Fruit fly (Drosophila melanogaster): ENCODE data around the gene CG2100.

CG2100 gene

dm6 chr3R:5736305-5736869 is at the start of gene CG2100, which contains the start of gene CG1236 (continued):
- TF ChIP-seq Stat92E (GFP tag; optimal IDR thresholded peaks at IDR 0.05) (peak in 1 of 3 experiments; percentile 54), CG6272 (GFP tag; IDR thresholded peaks at IDR 0.05) (peak; percentile 66), CG13775 (GFP tag; optimal IDR thresholded peaks at IDR 0.05) (peak; percentile 94), CG10654 (GFP tag; optimal IDR thresholded peaks at IDR 0.05) (peak; percentile 81), Spps (tag; optimal IDR thresholded peaks at IDR 0.05) (peak; percentile 76), sug (tag; optimal IDR thresholded peaks at IDR 0.05) (peak; percentile 68), ttk (GFP tag; IDR thresholded peaks at IDR 0.05) (peak; percentile 77), CG8359 (GFP tag; optimal IDR thresholded peaks at IDR 0.05; ENCODE audit: borderline replicate concordance) (peak; percentile 63), CG16813 (GFP tag; IDR thresholded peaks at IDR 0.05; ENCODE audit: partially characterized antibody) (no peak), CG9727 (GFP tag; optimal IDR thresholded peaks at IDR 0.05) (peak; percentile 94), tgo (GFP tag; IDR thresholded peaks at IDR 0.05) (peak; percentile 82), CoRest (tag; optimal IDR thresholded peaks at IDR 0.05) (peak; percentile 93), CG10366 (GFP tag; IDR thresholded peaks at IDR 0.05) (peak; percentile 75), fd3F (GFP tag; optimal IDR thresholded peaks at IDR 0.05) (peak; percentile 82), hkb (optimal IDR thresholded peaks at IDR 0.05) (no peak), hkb (GFP tag; IDR thresholded peaks at IDR 0.05) (no peak; the same call in 1 of the 2 replicates), CG13287 (GFP tag; IDR thresholded peaks at IDR 0.05; ENCODE audit: partially characterized antibody) (no peak), cato (GFP tag; optimal IDR thresholded peaks at IDR 0.05; ENCODE audit: borderline replicate concordance) (peak; percentile 62), hbn (GFP tag; IDR thresholded peaks at IDR 0.05; ENCODE audit: partially characterized antibody) (no peak), NFAT (GFP tag; IDR thresholded peaks at IDR 0.05) (peak; percentile 66), CG12219 (GFP tag; optimal IDR thresholded peaks at IDR 0.05) (peak; percentile 50), CG9215 (GFP tag; IDR thresholded peaks at IDR 0.05) (peak; percentile 64), Hsf (GFP tag; optimal IDR thresholded peaks at IDR 0.05) (peak; percentile 60), sr (GFP tag; IDR thresholded peaks at IDR 0.05) (no peak; the same call in 2 of the 3 replicates), pita (GFP tag; optimal IDR thresholded peaks at IDR 0.05) (no peak), CG15011 (GFP tag; optimal IDR thresholded peaks at IDR 0.05) (no peak), ash1 (GFP tag; optimal IDR thresholded peaks at IDR 0.05) (no peak), Dfd (GFP tag; optimal IDR thresholded peaks at IDR 0.05) (no peak), CG17385 (GFP tag; optimal IDR thresholded peaks at IDR 0.05) (peak; percentile 83), CG7271 (tag; optimal IDR thresholded peaks at IDR 0.05) (peak; percentile 13), ems (GFP tag; optimal IDR thresholded peaks at IDR 0.05) (peak; percentile 59), ssp (GFP tag; IDR thresholded peaks at IDR 0.05) (peak; percentile 71), aop (GFP tag; IDR thresholded peaks at IDR 0.05) (no peak), rib (GFP tag; IDR thresholded peaks at IDR 0.05) (no peak), CG11456 (GFP tag; IDR thresholded peaks at IDR 0.05) (peak; percentile 81), Bgb (GFP tag; IDR thresholded peaks at IDR 0.05; ENCODE audit: partially characterized antibody) (no peak), CG2678 (tag; optimal IDR thresholded peaks at IDR 0.05) (peak; percentile 92), CG10979 (tag; optimal IDR thresholded peaks at IDR 0.05) (peak; percentile 90), Dp (GFP tag; optimal IDR thresholded peaks at IDR 0.05) (peak; percentile 21), oc (tag; optimal IDR thresholded peaks at IDR 0.05) (peak; percentile 82), odd (GFP tag; optimal IDR thresholded peaks at IDR 0.05) (peak; percentile 88), h (optimal IDR thresholded peaks at IDR 0.05) (no peak), mam (GFP tag; optimal IDR thresholded peaks at IDR 0.05) (peak; percentile 53), Jarid2 (GFP tag; optimal IDR thresholded peaks at IDR 0.05) (peak; percentile 60), CG10431 (GFP tag; optimal IDR thresholded peaks at IDR 0.05) (peak; percentile 63), CG2889 (GFP tag; IDR thresholded peaks at IDR 0.05) (peak; percentile 49; the same call in 1 of the 3 replicates), CG31365 (tag; optimal IDR thresholded peaks at IDR 0.05) (no peak), CG5180 (GFP tag; optimal IDR thresholded peaks at IDR 0.05) (no peak), sd (tag; optimal IDR thresholded peaks at IDR 0.05) (peak; percentile 65), CG17912 (GFP tag; optimal IDR thresholded peaks at IDR 0.05) (no peak)

Data from whole organism, embryonic.